Worm (Caenorhabditis elegans) whole organism, L4/young adult: ENCODE data around the gene gbas-1.

Source experiments
- W03F9.2 ChIP-seq: fragments of 150-350 bp; optimal IDR thresholded peaks from 2 replicates; lab custom pipeline; 2014; ENCODE audit warnings: missing biosample characterization, missing genetic modification characterization
- dao-5 ChIP-seq: sonication (generic microtip); optimal IDR thresholded peaks from 2 replicates; lab custom pipeline; 2016; ENCODE audit warnings: missing genotype, missing genetic modification characterization, moderate library complexity, missing compliant biosample characterization
- him-1 ChIP-seq: sonication (generic microtip); optimal IDR thresholded peaks from 2 replicates; lab custom pipeline; 2016; ENCODE audit warnings: missing genotype, missing genetic modification reagents, missing genetic modification characterization, missing compliant biosample characterization

DNA sequence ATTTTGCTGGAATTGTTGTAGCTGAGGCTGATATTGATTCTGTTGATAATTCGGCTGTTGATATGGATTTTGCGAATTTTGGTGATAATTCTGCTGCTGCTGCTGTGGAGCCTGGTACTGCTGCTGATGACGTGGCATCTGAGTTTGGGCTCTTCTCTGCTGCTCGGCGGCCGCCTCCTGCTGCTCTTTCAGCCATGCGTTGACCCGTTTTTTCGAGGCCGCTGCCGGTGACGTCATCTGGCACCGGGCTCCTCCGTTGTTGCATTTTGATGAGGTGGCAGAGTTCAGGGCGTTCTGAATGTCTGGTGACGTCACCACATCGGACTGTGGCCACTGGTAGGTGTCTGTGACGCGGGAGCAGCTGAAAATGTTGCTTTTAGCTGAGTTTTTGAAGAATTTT lies 47.7 kb upstream of the gbas-1 start:
- TF ChIP-seq him-1 (tag; lab: Kevin White, UChicago) (no peak), W03F9.2 (tag; lab: Kevin White, UChicago) (no peak), dao-5 (tag; lab: Kevin White, UChicago) (no peak)
